Fruit fly (Drosophila melanogaster): ENCODE measurements around the gene Trax.

DNA sequence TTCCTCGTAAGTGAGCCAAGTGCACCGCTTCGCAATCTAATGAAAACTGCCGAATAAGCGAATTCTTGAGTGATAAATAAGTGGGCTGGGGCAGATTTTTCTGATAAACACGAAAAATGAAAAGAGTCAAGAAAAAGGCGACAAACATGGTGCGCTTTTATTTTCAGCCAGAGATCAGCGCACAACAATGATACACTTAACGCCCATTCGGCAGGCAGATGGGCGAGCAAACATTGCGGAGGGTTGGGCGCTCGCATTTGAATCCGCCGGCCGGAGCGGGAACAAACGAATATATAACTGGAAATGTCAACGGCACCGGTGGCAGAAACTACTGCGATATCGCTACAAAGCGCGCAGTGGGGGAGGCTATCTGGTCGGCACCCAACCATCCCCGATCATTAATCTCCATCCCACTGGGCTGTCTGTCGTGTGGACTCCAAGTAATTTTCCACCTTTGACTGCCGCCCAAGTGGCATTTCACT is 45.6 kb downstream of the Trax start, which contains the start of gene CG6125:
- TF ChIP-seq CG8478 (optimal IDR thresholded peaks at IDR 0.05) (no peak), CTCF (optimal IDR thresholded peaks at IDR 0.05) (no peak)

Data from S2 (cell line).